Worm (Caenorhabditis elegans) whole organism, L2 larva: ENCODE measurements around the gene prp-40.

Experiments
- C34F6.9 ChIP-seq: fragments of 150-350 bp; optimal IDR thresholded peaks from 2 replicates; lab custom pipeline; 2014; ENCODE audit warnings: missing biosample characterization, missing genetic modification characterization
- F13H6.1 ChIP-seq: sonication (generic microtip); optimal IDR thresholded peaks from 2 replicates; lab custom pipeline; 2016; ENCODE audit warnings: missing genetic modification characterization, missing compliant biosample characterization
- R02D3.7 ChIP-seq: fragments of 150-350 bp; optimal IDR thresholded peaks from 2 replicates; lab custom pipeline; 2014; ENCODE audit warnings: missing biosample characterization, missing genetic modification characterization
- Y55F3AM.14 ChIP-seq: fragments of 200-800 bp; sonication (Bioruptor generic); optimal IDR thresholded peaks from 2 replicates; lab custom pipeline; 2018; ENCODE audit warnings: mild to moderate bottlenecking, missing genetic modification characterization, missing compliant biosample characterization
- ZK546.5 ChIP-seq: sonication (generic microtip); optimal IDR thresholded peaks from 2 replicates; lab custom pipeline; 2017; ENCODE audit warnings: missing biosample characterization, missing genetic modification characterization
- alr-1 ChIP-seq: fragments of 150-350 bp; optimal IDR thresholded peaks from 2 replicates; lab custom pipeline; 2014; ENCODE audit warnings: missing biosample characterization, missing genetic modification characterization
- ama-1 ChIP-seq: fragments of 150-350 bp; optimal IDR thresholded peaks from 2 replicates; lab custom pipeline; 2018; ENCODE audit warnings: inconsistent platforms
- blmp-1 ChIP-seq: sonication (generic microtip); optimal IDR thresholded peaks from 2 replicates; lab custom pipeline; 2017; ENCODE audit warnings: missing genetic modification characterization, mild to moderate bottlenecking, missing compliant biosample characterization, antibody characterized with exemption, moderate library complexity; ENCODE audit not compliant: insufficient read depth
- ceh-16 ChIP-seq: fragments of 150-350 bp; optimal IDR thresholded peaks from 2 replicates; lab custom pipeline; 2014; ENCODE audit warnings: missing biosample characterization, missing genetic modification characterization
- ceh-82 ChIP-seq: fragments of 150-350 bp; optimal IDR thresholded peaks from 2 replicates; lab custom pipeline; 2014; ENCODE audit warnings: missing biosample characterization, missing genetic modification characterization
- crh-2 ChIP-seq: sonication (generic microtip); optimal IDR thresholded peaks from 2 replicates; lab custom pipeline; 2017; ENCODE audit warnings: missing biosample characterization, missing genetic modification characterization
- dmd-4 ChIP-seq: sonication (generic microtip); optimal IDR thresholded peaks from 2 replicates; lab custom pipeline; 2017; ENCODE audit warnings: missing biosample characterization, missing genetic modification characterization
- egl-27 ChIP-seq: sonication (generic microtip); optimal IDR thresholded peaks from 3 replicates; lab custom pipeline; 2017; ENCODE audit warnings: missing biosample characterization, missing genetic modification reagents, missing genetic modification characterization
- elt-3 ChIP-seq: sonication (generic microtip); optimal IDR thresholded peaks from 2 replicates; lab custom pipeline; 2017; ENCODE audit warnings: missing biosample characterization, missing genetic modification characterization
- fos-1 ChIP-seq: fragments of 150-350 bp; optimal IDR thresholded peaks from 2 replicates; lab custom pipeline; 2014; ENCODE audit warnings: missing biosample characterization, missing genetic modification characterization
- gmeb-1 ChIP-seq: fragments of 150-350 bp; optimal IDR thresholded peaks from 2 replicates; lab custom pipeline; 2014; ENCODE audit warnings: missing biosample characterization, missing genetic modification characterization
- lin-11 ChIP-seq: fragments of 150-350 bp; sonication (generic microtip); optimal IDR thresholded peaks from 2 replicates; lab custom pipeline; 2014; ENCODE audit warnings: missing biosample characterization, missing genetic modification characterization, inconsistent platforms, mixed read lengths
- lin-13 ChIP-seq: fragments of 150-350 bp; optimal IDR thresholded peaks from 2 replicates; lab custom pipeline; 2014; ENCODE audit warnings: missing biosample characterization, missing genetic modification reagents, missing genetic modification characterization
- lsy-2 ChIP-seq, 2 experiments: fragments of 150-350 bp in 1 of 2; sonication (generic microtip) in 1 of 2; optimal IDR thresholded peaks; 2 replicates each; lab custom pipeline; 2014 to 2017; ENCODE audit warnings: missing biosample characterization in 2 of 2, missing genetic modification characterization in 2 of 2
- mab-5 ChIP-seq: fragments of 150-350 bp; optimal IDR thresholded peaks from 2 replicates; lab custom pipeline; 2014; ENCODE audit warnings: missing biosample characterization, missing genetic modification characterization
- mbf-1 ChIP-seq: sonication (generic microtip); optimal IDR thresholded peaks from 2 replicates; lab custom pipeline; 2017; ENCODE audit warnings: missing biosample characterization, missing genetic modification characterization
- mdl-1 ChIP-seq, 2 experiments: fragments of 150-350 bp in 1 of 2; sonication (generic microtip) in 1 of 2; optimal IDR thresholded peaks; 2 replicates each; lab custom pipeline; 2017; ENCODE audit warnings: missing biosample characterization in 2 of 2, missing genetic modification characterization in 2 of 2
- nhr-10 ChIP-seq: sonication (generic microtip); optimal IDR thresholded peaks from 2 replicates; lab custom pipeline; 2017; ENCODE audit warnings: missing biosample characterization, missing genetic modification characterization
- nhr-129 ChIP-seq: fragments of 150-350 bp; optimal IDR thresholded peaks from 2 replicates; lab custom pipeline; 2014; ENCODE audit warnings: missing biosample characterization, missing genetic modification characterization
- nhr-21 ChIP-seq: fragments of 150-350 bp; optimal IDR thresholded peaks from 2 replicates; lab custom pipeline; 2014; ENCODE audit warnings: missing biosample characterization, missing genetic modification characterization
- nhr-237 ChIP-seq: fragments of 150-350 bp; optimal IDR thresholded peaks from 2 replicates; lab custom pipeline; 2014; ENCODE audit warnings: missing biosample characterization, missing genetic modification characterization
- nhr-25 ChIP-seq: fragments of 150-350 bp; sonication (generic microtip); optimal IDR thresholded peaks from 3 replicates; lab custom pipeline; 2014; ENCODE audit warnings: missing biosample characterization, missing genetic modification characterization
- nhr-6 ChIP-seq: fragments of 150-350 bp; optimal IDR thresholded peaks from 2 replicates; lab custom pipeline; 2014; ENCODE audit warnings: missing biosample characterization, missing genetic modification characterization
- sem-4 ChIP-seq: fragments of 150-350 bp; optimal IDR thresholded peaks from 2 replicates; lab custom pipeline; 2014; ENCODE audit warnings: missing biosample characterization, missing genetic modification reagents, missing genetic modification characterization
- skn-1 ChIP-seq: sonication (generic microtip); optimal IDR thresholded peaks from 2 replicates; lab custom pipeline; 2017; ENCODE audit warnings: missing biosample characterization, missing genetic modification characterization
- sma-3 ChIP-seq: sonication (generic microtip); optimal IDR thresholded peaks from 2 replicates; lab custom pipeline; 2016; ENCODE audit warnings: missing genetic modification reagents, missing genetic modification characterization, missing compliant biosample characterization
- sma-9 ChIP-seq, 2 experiments: fragments of 150-350 bp in 1 of 2; sonication (generic microtip) in 1 of 2; optimal IDR thresholded peaks; 2 replicates each; lab custom pipeline; 2014 to 2016; ENCODE audit warnings: missing genetic modification characterization in 2 of 2, mild to moderate bottlenecking in 1 of 2, missing biosample characterization in 1 of 2, missing compliant biosample characterization in 1 of 2, missing genetic modification reagents in 1 of 2, moderate library complexity in 1 of 2
- snpc-4 ChIP-seq: fragments of 150-350 bp; optimal IDR thresholded peaks from 2 replicates; lab custom pipeline; 2014; ENCODE audit warnings: missing biosample characterization, missing genetic modification characterization
- unc-39 ChIP-seq: fragments of 150-350 bp; optimal IDR thresholded peaks from 2 replicates; lab custom pipeline; 2014; ENCODE audit warnings: missing biosample characterization, missing genetic modification characterization
- unc-55 ChIP-seq: fragments of 150-350 bp; sonication (generic microtip); optimal IDR thresholded peaks from 3 replicates; lab custom pipeline; 2014; ENCODE audit warnings: missing biosample characterization, missing genetic modification reagents, missing genetic modification characterization
- unc-62 ChIP-seq: fragments of 150-350 bp; optimal IDR thresholded peaks from 2 replicates; lab custom pipeline; 2014; ENCODE audit warnings: missing biosample characterization, missing genetic modification reagents, missing genetic modification characterization
- zag-1 ChIP-seq: fragments of 150-350 bp; optimal IDR thresholded peaks from 2 replicates; lab custom pipeline; 2014; ENCODE audit warnings: missing biosample characterization, missing genetic modification characterization
- ztf-1 ChIP-seq: fragments of 200-800 bp; sonication (Bioruptor generic); conservative IDR thresholded peaks from 2 replicates; pipeline ENCODE4 v1.3.6; 2022; ENCODE audit warnings: missing genetic modification characterization, missing compliant biosample characterization
- ztf-11 ChIP-seq: sonication (generic microtip); optimal IDR thresholded peaks from 2 replicates; lab custom pipeline; 2017; ENCODE audit warnings: missing biosample characterization, missing genetic modification characterization
- ztf-4 ChIP-seq: fragments of 150-350 bp; optimal IDR thresholded peaks from 2 replicates; lab custom pipeline; 2014; ENCODE audit warnings: missing biosample characterization, missing genetic modification characterization

prp-40 gene

DNA sequence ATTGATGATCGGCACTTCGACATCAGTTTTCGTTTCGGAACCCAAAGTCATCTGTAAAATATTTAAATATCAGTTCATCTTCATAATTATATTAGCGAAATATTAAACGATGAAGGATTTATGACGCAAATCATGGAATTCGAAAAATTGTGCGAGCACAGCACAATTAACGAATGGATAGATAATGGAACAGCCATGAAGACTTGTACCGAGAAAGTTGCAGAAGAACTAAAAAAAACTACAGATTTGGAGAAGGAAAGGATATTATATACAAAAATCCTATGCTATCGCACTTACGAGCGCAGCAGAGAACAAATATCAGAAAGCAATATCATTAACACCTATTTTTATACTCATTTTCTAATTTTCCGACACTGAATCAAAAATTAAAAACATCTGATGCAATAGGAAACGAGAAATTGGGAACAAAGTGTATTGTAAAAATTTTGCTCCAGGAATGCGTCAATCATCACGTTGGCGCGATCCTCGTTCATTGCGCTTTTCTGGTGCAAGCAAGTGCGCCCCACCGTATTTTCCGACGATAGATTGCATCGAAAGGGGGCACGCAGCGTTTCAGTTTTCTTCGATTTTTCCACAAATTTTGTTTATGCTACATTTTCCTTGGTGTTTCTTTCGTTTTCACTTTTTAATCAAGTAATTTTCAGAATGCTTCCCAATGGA lies at the start of gene prp-40, which contains the start of gene clu-1:
Gene prp-40 (plus strand): TSS at position 666 of the 681 bp plus-strand sequence.
Gene clu-1 (minus strand): TSS at position 51 of the 681 bp plus-strand sequence.
- TF ChIP-seq gmeb-1 (tag; lab: Kevin White, UChicago) (peak; percentile 89), lin-13 (GFP tag; lab: Kevin White, UChicago) (peak; percentile 90), nhr-129 (tag; lab: Kevin White, UChicago) (peak; percentile 96), ztf-1 (GFP tag; lab: Robert Waterston, UW) (no peak), ama-1 (lab: Kevin White, UChicago) (peak; percentile 42), elt-3 (no peak), C34F6.9 (tag; lab: Kevin White, UChicago) (peak; percentile 98), snpc-4 (peak; percentile 48), nhr-10 (tag; lab: Kevin White, UChicago) (peak; percentile 73), nhr-237 (tag; lab: Kevin White, UChicago) (no peak), lin-11 (peak; percentile 85), sma-3 (GFP tag; lab: Kevin White, UChicago) (peak; percentile 89), R02D3.7 (peak; percentile 15), ztf-4 (tag; lab: Kevin White, UChicago) (peak; percentile 50), skn-1 (tag; lab: Kevin White, UChicago) (no peak), nhr-25 (tag; lab: Kevin White, UChicago) (peak; percentile 90), mdl-1 (tag; optimal IDR thresholded peaks at IDR 0.05; lab: Kevin White, UChicago) (peak in 1 of 2 experiments; percentile 46), fos-1 (peak; percentile 73), ceh-16 (tag; lab: Kevin White, UChicago) (peak; percentile 60), nhr-21 (tag; lab: Kevin White, UChicago) (peak; percentile 84), Y55F3AM.14 (GFP tag; lab: Kevin White, UChicago) (no peak), unc-62 (GFP tag; lab: Kevin White, UChicago) (no peak), ceh-82 (tag; lab: Kevin White, UChicago) (peak; percentile 12), zag-1 (tag; lab: Kevin White, UChicago) (peak; percentile 81), dmd-4 (no peak), mbf-1 (tag; lab: Kevin White, UChicago) (no peak), unc-39 (no peak), blmp-1 (tag; lab: Kevin White, UChicago) (peak; percentile 36), sma-9 (GFP tag; optimal IDR thresholded peaks at IDR 0.05; lab: Kevin White, UChicago) (peak; percentile 84), sma-9 (tag; optimal IDR thresholded peaks at IDR 0.05; lab: Kevin White, UChicago) (no peak), crh-2 (peak; percentile 86), unc-55 (GFP tag; lab: Kevin White, UChicago) (peak; percentile 94), mab-5 (peak; percentile 89), ztf-11 (tag; lab: Kevin White, UChicago) (no peak), lsy-2 (tag; optimal IDR thresholded peaks at IDR 0.05; lab: Kevin White, UChicago) (peak; percentile 86 to 95), nhr-6 (tag; lab: Kevin White, UChicago) (peak; percentile 72), alr-1 (tag; lab: Kevin White, UChicago) (no peak), ZK546.5 (tag; lab: Kevin White, UChicago) (peak; percentile 33), egl-27 (tag; lab: Kevin White, UChicago) (no peak), sem-4 (tag; lab: Kevin White, UChicago) (peak; percentile 67), F13H6.1 (tag; lab: Kevin White, UChicago) (peak; percentile 91)

DNA sequence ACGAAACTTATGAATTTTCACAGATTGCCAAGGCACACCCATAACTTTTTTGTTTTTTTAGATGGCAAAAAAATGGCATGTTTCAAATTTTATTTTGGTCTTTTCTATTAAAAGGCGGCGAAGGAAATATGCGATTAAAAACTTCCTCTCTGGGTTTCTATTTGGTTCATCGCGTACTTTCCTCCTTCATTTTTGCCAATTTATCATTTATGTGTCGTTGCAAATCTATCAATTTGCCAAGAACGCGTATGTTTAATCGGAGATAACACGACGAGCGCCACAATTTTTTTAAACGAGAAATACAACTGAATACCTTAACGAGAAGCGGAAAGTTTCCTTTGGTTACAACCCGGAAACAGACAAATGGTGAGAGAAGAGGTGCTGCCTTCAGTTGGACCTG lies 49.4 kb upstream of the prp-40 start:
- TF ChIP-seq R02D3.7 (no peak), unc-39 (no peak), ztf-11 (tag; lab: Kevin White, UChicago) (no peak), ZK546.5 (tag; lab: Kevin White, UChicago) (no peak), fos-1 (peak; percentile 63), Y55F3AM.14 (GFP tag; lab: Kevin White, UChicago) (no peak), ztf-4 (tag; lab: Kevin White, UChicago) (no peak), nhr-6 (tag; lab: Kevin White, UChicago) (no peak)
